Fruit fly (Drosophila melanogaster) whole organism, embryonic: ENCODE data around the gene CG12773.

Experiments
- Atf3 ChIP-seq: fragments of 200-800 bp; sonication (Bioruptor generic); optimal IDR thresholded peaks from 3 replicates; lab custom pipeline; 2016; ENCODE audit warnings: missing biosample characterization, missing genetic modification characterization
- CG10543 ChIP-seq: fragments of 200-800 bp; sonication (Bioruptor generic); optimal IDR thresholded peaks from 3 replicates; lab custom pipeline; 2017; ENCODE audit warnings: missing biosample characterization, mild to moderate bottlenecking, missing genetic modification characterization, moderate library complexity
- CG12299 ChIP-seq: fragments of 200-800 bp; sonication (Bioruptor generic); optimal IDR thresholded peaks from 2 replicates; lab custom pipeline; 2018; ENCODE audit warnings: missing biosample characterization, mild to moderate bottlenecking, missing genetic modification characterization
- CG12391 ChIP-seq: fragments of 200-800 bp; sonication (Bioruptor generic); optimal IDR thresholded peaks from 3 replicates; lab custom pipeline; 2018; ENCODE audit warnings: missing biosample characterization, mild to moderate bottlenecking, missing genetic modification characterization, moderate library complexity
- CG15479 ChIP-seq: fragments of 200-800 bp; sonication (Bioruptor generic); optimal IDR thresholded peaks from 3 replicates; lab custom pipeline; 2019; ENCODE audit warnings: missing biosample characterization, mild to moderate bottlenecking, missing genetic modification characterization, moderate library complexity
- CG15514 ChIP-seq: fragments of 200-800 bp; sonication (Bioruptor generic); optimal IDR thresholded peaks from 3 replicates; lab custom pipeline; 2017; ENCODE audit warnings: missing biosample characterization, missing genetic modification characterization, mild to moderate bottlenecking, moderate library complexity, missing genetic modification reagents
- CG16815 ChIP-seq: fragments of 200-800 bp; sonication (Bioruptor generic); optimal IDR thresholded peaks from 3 replicates; lab custom pipeline; 2017; ENCODE audit warnings: missing biosample characterization, mild to moderate bottlenecking, missing genetic modification characterization
- CG18476 ChIP-seq: fragments of 200-800 bp; sonication (Bioruptor generic); optimal IDR thresholded peaks from 2 replicates; lab custom pipeline; 2016; ENCODE audit warnings: missing biosample characterization, mild to moderate bottlenecking, missing genetic modification characterization
- CG18599 ChIP-seq: fragments of 200-800 bp; sonication (Bioruptor generic); optimal IDR thresholded peaks from 3 replicates; lab custom pipeline; 2017; ENCODE audit warnings: missing biosample characterization, missing genetic modification characterization, mild to moderate bottlenecking, moderate library complexity, missing genetic modification reagents
- CG18764 ChIP-seq: fragments of 200-800 bp; sonication (Bioruptor generic); optimal IDR thresholded peaks from 3 replicates; lab custom pipeline; 2016; ENCODE audit warnings: missing biosample characterization, missing genetic modification characterization
- CG3838 ChIP-seq: fragments of 200-800 bp; sonication (Bioruptor generic); optimal IDR thresholded peaks from 3 replicates; lab custom pipeline; 2016; ENCODE audit warnings: missing biosample characterization, missing genetic modification characterization
- CG7963 ChIP-seq: fragments of 200-800 bp; sonication (Bioruptor generic); IDR thresholded peaks from 3 replicates; pipeline ENCODE4 v1.3.6; 2022; ENCODE audit warnings: missing biosample characterization, missing genetic modification characterization; ENCODE audit not compliant: partially characterized antibody
- CG8089 ChIP-seq: fragments of 200-800 bp; sonication (Bioruptor generic); optimal IDR thresholded peaks from 3 replicates; lab custom pipeline; 2016; ENCODE audit warnings: missing biosample characterization, missing genetic modification characterization
- CG9876 ChIP-seq: fragments of 200-800 bp; sonication (Bioruptor generic); optimal IDR thresholded peaks from 2 replicates; lab custom pipeline; 2016; ENCODE audit warnings: missing biosample characterization, missing genetic modification characterization
- D19B ChIP-seq: fragments of 200-800 bp; sonication (Bioruptor generic); optimal IDR thresholded peaks from 2 replicates; lab custom pipeline; 2017; ENCODE audit warnings: missing biosample characterization, mild to moderate bottlenecking, missing genetic modification characterization
- ERR ChIP-seq: fragments of 200-800 bp; sonication (Bioruptor generic); optimal IDR thresholded peaks from 2 replicates; lab custom pipeline; 2016; ENCODE audit warnings: missing biosample characterization, missing genetic modification characterization
- HHEX ChIP-seq: fragments of 200-800 bp; sonication (Bioruptor generic); optimal IDR thresholded peaks from 3 replicates; lab custom pipeline; 2017; ENCODE audit warnings: missing biosample characterization, mild to moderate bottlenecking, missing genetic modification characterization, missing genetic modification reagents
- MESR4 ChIP-seq: fragments of 200-800 bp; sonication (Bioruptor generic); optimal IDR thresholded peaks from 2 replicates; lab custom pipeline; 2018; ENCODE audit warnings: missing biosample characterization, mild to moderate bottlenecking, missing genetic modification characterization, moderate library complexity
- Mad ChIP-seq: fragments of 200-800 bp; sonication (Bioruptor generic); optimal IDR thresholded peaks from 2 replicates; lab custom pipeline; 2016; ENCODE audit warnings: missing biosample characterization, missing genetic modification characterization
- Meics ChIP-seq: fragments of 200-800 bp; sonication (Bioruptor generic); optimal IDR thresholded peaks from 2 replicates; lab custom pipeline; 2017; ENCODE audit warnings: missing biosample characterization, mild to moderate bottlenecking, missing genetic modification characterization
- Mes4 ChIP-seq: fragments of 200-800 bp; sonication (Bioruptor generic); optimal IDR thresholded peaks from 2 replicates; lab custom pipeline; 2016; ENCODE audit warnings: missing biosample characterization, missing genetic modification characterization
- Ptx1 ChIP-seq: fragments of 200-800 bp; sonication (Bioruptor generic); IDR thresholded peaks from 2 replicates; pipeline ENCODE4 v1.3.6; 2022; ENCODE audit warnings: missing biosample characterization, missing genetic modification characterization
- Sin3A ChIP-seq: fragments of >200 bp; optimal IDR thresholded peaks from 2 replicates; lab custom pipeline; 2018
- Sry-β ChIP-seq: fragments of 200-800 bp; sonication (Bioruptor generic); optimal IDR thresholded peaks from 2 replicates; lab custom pipeline; 2018; ENCODE audit warnings: missing biosample characterization, mild to moderate bottlenecking, missing genetic modification characterization, moderate library complexity
- Xbp1 ChIP-seq: fragments of 200-800 bp; sonication (Bioruptor generic); optimal IDR thresholded peaks from 3 replicates; lab custom pipeline; 2016; ENCODE audit warnings: missing biosample characterization, mild to moderate bottlenecking, missing genetic modification characterization
- ab ChIP-seq: fragments of 200-800 bp; sonication (Bioruptor generic); optimal IDR thresholded peaks from 2 replicates; lab custom pipeline; 2016; ENCODE audit warnings: missing biosample characterization, missing genetic modification characterization
- al ChIP-seq: fragments of 200-800 bp; sonication (Bioruptor generic); IDR thresholded peaks from 2 replicates; pipeline ENCODE4 v1.3.6; 2022; ENCODE audit warnings: missing biosample characterization, missing genetic modification characterization
- ato ChIP-seq: fragments of 200-800 bp; sonication (Bioruptor generic); IDR thresholded peaks from 2 replicates; pipeline ENCODE4 v1.3.6; 2022; ENCODE audit warnings: missing biosample characterization, missing genetic modification characterization; ENCODE audit not compliant: partially characterized antibody
- bbx ChIP-seq: fragments of 200-800 bp; sonication (Bioruptor generic); IDR thresholded peaks from 2 replicates; pipeline ENCODE4 v1.3.6; 2022; ENCODE audit warnings: missing biosample characterization, missing genetic modification characterization; ENCODE audit not compliant: partially characterized antibody
- dan ChIP-seq: fragments of 200-800 bp; sonication (Bioruptor generic); IDR thresholded peaks from 2 replicates; pipeline ENCODE4 v1.3.6; 2022; ENCODE audit warnings: missing biosample characterization, missing genetic modification characterization
- emc ChIP-seq: fragments of 200-800 bp; sonication (Bioruptor generic); optimal IDR thresholded peaks from 2 replicates; lab custom pipeline; 2016; ENCODE audit warnings: missing biosample characterization, missing genetic modification characterization
- ftz-f1 ChIP-seq: fragments of 200-800 bp; sonication (Bioruptor generic); optimal IDR thresholded peaks from 2 replicates; lab custom pipeline; 2016; ENCODE audit warnings: missing biosample characterization, missing genetic modification characterization
- hkb ChIP-seq, 2 experiments: fragments of 200-800 bp in 1 of 2; fragments of >200 bp in 1 of 2; sonication (Bioruptor generic) in 1 of 2; IDR thresholded peaks in 1 of 2; optimal IDR thresholded peaks in 1 of 2; 2 replicates each; pipeline versions ENCODE4 v1.3.6 to Lab custom; 2017 to 2022; ENCODE audit warnings: missing biosample characterization in 1 of 2, missing genetic modification characterization in 1 of 2
- ind ChIP-seq: fragments of 200-800 bp; sonication (Bioruptor generic); optimal IDR thresholded peaks from 3 replicates; lab custom pipeline; 2016; ENCODE audit warnings: missing biosample characterization, missing genetic modification characterization
- kay ChIP-seq: fragments of 200-800 bp; sonication (Bioruptor generic); optimal IDR thresholded peaks from 2 replicates; lab custom pipeline; 2016; ENCODE audit warnings: missing biosample characterization, missing genetic modification characterization
- klu ChIP-seq: fragments of 200-800 bp; sonication (Bioruptor generic); IDR thresholded peaks from 2 replicates; pipeline ENCODE4 v1.3.6; 2022; ENCODE audit warnings: missing biosample characterization, missing genetic modification characterization
- lola ChIP-seq, 3 experiments: fragments of >200 bp in 2 of 3; fragments of 200-800 bp in 1 of 3; sonication (Bioruptor generic) in 1 of 3; optimal IDR thresholded peaks; 2 replicates each; lab custom pipeline; 2017 to 2019; ENCODE audit warnings: missing biosample characterization in 3 of 3, missing genetic modification characterization in 3 of 3, mild to moderate bottlenecking in 1 of 3, moderate library complexity in 1 of 3
- peb ChIP-seq: fragments of 200-800 bp; sonication (Bioruptor generic); IDR thresholded peaks from 2 replicates; pipeline ENCODE4 v1.3.6; 2022; ENCODE audit warnings: missing biosample characterization, missing genetic modification characterization
- pita ChIP-seq: fragments of 200-800 bp; sonication (Bioruptor generic); optimal IDR thresholded peaks from 2 replicates; lab custom pipeline; 2017; ENCODE audit warnings: missing biosample characterization, mild to moderate bottlenecking, missing genetic modification characterization
- psq ChIP-seq: fragments of 200-800 bp; sonication (Bioruptor generic); optimal IDR thresholded peaks from 2 replicates; lab custom pipeline; 2017; ENCODE audit warnings: missing biosample characterization, missing genetic modification characterization
- rib ChIP-seq: fragments of 200-800 bp; sonication (Bioruptor generic); IDR thresholded peaks from 2 replicates; pipeline ENCODE4 v1.3.6; 2022; ENCODE audit warnings: missing biosample characterization, missing genetic modification characterization
- sna ChIP-seq: fragments of 200-800 bp; sonication (Bioruptor generic); IDR thresholded peaks from 2 replicates; pipeline ENCODE4 v1.3.6; 2022; ENCODE audit warnings: missing biosample characterization, missing genetic modification characterization; ENCODE audit not compliant: partially characterized antibody
- sr ChIP-seq: fragments of 200-800 bp; sonication (Bioruptor generic); IDR thresholded peaks from 3 replicates; pipeline ENCODE4 v1.3.6; 2022; ENCODE audit warnings: missing biosample characterization, missing genetic modification characterization
- tio ChIP-seq: fragments of 200-800 bp; sonication (Bioruptor generic); optimal IDR thresholded peaks from 2 replicates; lab custom pipeline; 2017; ENCODE audit warnings: missing biosample characterization, missing genetic modification characterization, inconsistent platforms
- unpg ChIP-seq: fragments of 200-800 bp; sonication (Bioruptor generic); optimal IDR thresholded peaks from 3 replicates; lab custom pipeline; 2018; ENCODE audit warnings: missing biosample characterization, mild to moderate bottlenecking, missing genetic modification characterization, moderate library complexity
- usp ChIP-seq: fragments of >200 bp; optimal IDR thresholded peaks from 2 replicates; lab custom pipeline; 2017; ENCODE audit warnings: missing biosample characterization, missing genetic modification characterization
- vnd ChIP-seq: fragments of 200-800 bp; sonication (Bioruptor generic); IDR thresholded peaks from 3 replicates; pipeline ENCODE4 v1.3.6; 2022; ENCODE audit warnings: missing biosample characterization, missing genetic modification characterization; ENCODE audit not compliant: partially characterized antibody
- zen2 ChIP-seq: fragments of 200-800 bp; sonication (Bioruptor generic); IDR thresholded peaks from 3 replicates; pipeline ENCODE4 v1.3.6; 2022; ENCODE audit warnings: missing biosample characterization, missing genetic modification characterization; ENCODE audit not compliant: partially characterized antibody
- zf30C ChIP-seq: fragments of 200-800 bp; sonication (Bioruptor generic); optimal IDR thresholded peaks from 3 replicates; lab custom pipeline; 2018; ENCODE audit warnings: missing biosample characterization, mild to moderate bottlenecking, missing genetic modification characterization

CG12773 gene

dm6 chrX:1353322-1354212 lies at the start of gene CG12773, which contains the start of gene CG11417 (continued):
- TF ChIP-seq zf30C (GFP tag; lab: Kevin White, UChicago) (no peak), Atf3 (GFP tag; lab: Kevin White, UChicago) (no peak), CG15514 (GFP tag; lab: Kevin White, UChicago) (peak; percentile 72), bbx (peak; percentile 90), CG7963 (GFP tag; lab: Robert Waterston, UW) (peak; percentile 90), CG18476 (GFP tag; lab: Kevin White, UChicago) (no peak), CG3838 (GFP tag; lab: Kevin White, UChicago) (no peak), ftz-f1 (GFP tag; lab: Kevin White, UChicago) (no peak), Sry-β (no peak), CG18599 (GFP tag; lab: Kevin White, UChicago) (no peak), psq (GFP tag; lab: Kevin White, UChicago) (no peak), lola (GFP tag; optimal IDR thresholded peaks at IDR 0.05; lab: Kevin White, UChicago) (no peak), CG16815 (GFP tag; lab: Kevin White, UChicago) (no peak), sr (GFP tag; lab: Robert Waterston, UW) (no peak), zen2 (GFP tag; lab: Robert Waterston, UW) (peak; percentile 95), tio (no peak), rib (GFP tag; lab: Robert Waterston, UW) (no peak), HHEX (GFP tag; lab: Kevin White, UChicago) (no peak), ato (GFP tag; lab: Robert Waterston, UW) (peak; percentile 95), ab (GFP tag; lab: Kevin White, UChicago) (no peak), CG10543 (GFP tag; lab: Kevin White, UChicago) (peak; percentile 1), pita (no peak), ERR (GFP tag; lab: Kevin White, UChicago) (no peak), unpg (no peak), al (GFP tag; lab: Robert Waterston, UW) (no peak), sna (GFP tag; lab: Robert Waterston, UW) (peak; percentile 84), Mes4 (GFP tag; lab: Kevin White, UChicago) (no peak), D19B (no peak), CG9876 (no peak), emc (GFP tag; lab: Kevin White, UChicago) (no peak), CG12391 (tag; lab: Kevin White, UChicago) (no peak), MESR4 (peak; percentile 51), hkb (optimal IDR thresholded peaks at IDR 0.05; lab: Kevin White, UChicago) (no peak), hkb (GFP tag; IDR thresholded peaks at IDR 0.05; lab: Robert Waterston, UW) (no peak), vnd (GFP tag; lab: Robert Waterston, UW) (peak; percentile 85), CG15479 (GFP tag; lab: Kevin White, UChicago) (no peak), dan (GFP tag; lab: Robert Waterston, UW) (no peak), Mad (GFP tag; lab: Kevin White, UChicago) (no peak), usp (GFP tag; lab: Kevin White, UChicago) (no peak), CG12299 (tag; lab: Kevin White, UChicago) (no peak), Xbp1 (GFP tag; lab: Kevin White, UChicago) (no peak), ind (GFP tag; lab: Kevin White, UChicago) (no peak), peb (GFP tag; lab: Robert Waterston, UW) (no peak), Sin3A (lab: Kevin White, UChicago) (no peak), CG18764 (GFP tag; lab: Kevin White, UChicago) (no peak), CG8089 (GFP tag; lab: Kevin White, UChicago) (no peak), kay (GFP tag; lab: Kevin White, UChicago) (peak; percentile 74), Ptx1 (no peak), klu (GFP tag; lab: Robert Waterston, UW) (no peak), Meics (GFP tag; lab: Kevin White, UChicago) (no peak)
